Worm (Caenorhabditis elegans): ENCODE measurements around the gene fbxb-18.

ce11 chrII:1692827-1693226, 4.1 kb upstream of the fbxb-18 start, which contains the start of gene fbxc-21:
- TF ChIP-seq ama-1 (optimal IDR thresholded peaks at IDR 0.05), result no peak
- TF ChIP-seq hnd-1 (tag; optimal IDR thresholded peaks at IDR 0.05), result no peak
- TF ChIP-seq sea-1 (GFP tag; conservative IDR thresholded peaks at IDR 0.05), result no peak

Measured in whole organism, early embryonic.